Worm (Caenorhabditis elegans) whole organism, young adult: ENCODE data around the gene sago-1.

Source experiments
- F49E8.2 ChIP-seq: sonication (generic microtip); optimal IDR thresholded peaks from 3 replicates; lab custom pipeline; 2017; ENCODE audit warnings: missing genetic modification characterization, mild to moderate bottlenecking, missing compliant biosample characterization, antibody characterized with exemption, moderate library complexity; ENCODE audit not compliant: insufficient read depth
- F52B5.7 ChIP-seq: sonication (generic microtip); optimal IDR thresholded peaks from 2 replicates; lab custom pipeline; 2016; ENCODE audit warnings: mild to moderate bottlenecking, missing genetic modification characterization, missing compliant biosample characterization
- madf-10 ChIP-seq: sonication (generic microtip); optimal IDR thresholded peaks from 2 replicates; lab custom pipeline; 2016; ENCODE audit warnings: mild to moderate bottlenecking, missing genetic modification characterization, missing compliant biosample characterization
- nfya-1 ChIP-seq: sonication (generic microtip); optimal IDR thresholded peaks from 2 replicates; lab custom pipeline; 2017; ENCODE audit warnings: antibody characterized with exemption, missing compliant biosample characterization, missing genetic modification characterization, borderline replicate concordance; ENCODE audit not compliant: insufficient read depth
- nhr-90 ChIP-seq: sonication (generic microtip); optimal IDR thresholded peaks from 2 replicates; lab custom pipeline; 2016; ENCODE audit warnings: missing genotype, mild to moderate bottlenecking, missing genetic modification characterization, missing compliant biosample characterization
- ztf-26 ChIP-seq: sonication (generic microtip); optimal IDR thresholded peaks from 2 replicates; lab custom pipeline; 2017; ENCODE audit warnings: missing genetic modification characterization, missing compliant biosample characterization

DNA sequence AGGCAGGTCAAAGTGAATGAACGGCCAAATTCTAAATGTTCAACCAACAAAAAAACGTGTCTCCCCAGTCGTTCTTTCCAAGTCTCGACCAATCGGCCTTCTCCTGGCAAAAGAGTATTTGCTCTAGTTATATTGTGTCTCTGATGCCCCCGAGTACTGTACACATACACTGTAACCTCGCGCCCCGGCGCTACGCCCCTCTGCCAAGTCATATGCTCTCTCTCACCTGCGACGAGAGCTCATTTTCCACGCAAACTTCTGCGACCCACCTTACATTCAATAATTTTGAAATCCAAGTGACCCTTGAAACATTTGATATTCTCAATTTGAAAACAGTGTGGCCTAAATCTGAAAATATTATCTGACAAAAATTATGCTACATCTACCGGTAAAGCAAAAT lies 53.7 kb downstream of the sago-1 start:
- TF ChIP-seq nhr-90 (no peak), nfya-1 (tag; lab: Kevin White, UChicago) (no peak), F52B5.7 (no peak), F49E8.2 (tag; lab: Kevin White, UChicago) (no peak), ztf-26 (tag; lab: Kevin White, UChicago) (no peak), madf-10 (tag; lab: Kevin White, UChicago) (no peak)
